Worm (Caenorhabditis elegans) whole organism, late embryonic: ENCODE results near the gene lin-37.

Experiments used
- K02D7.2 ChIP-seq: sonication (generic microtip); optimal IDR thresholded peaks from 2 replicates; lab custom pipeline; 2017; ENCODE audit warnings: mild to moderate bottlenecking, missing genetic modification characterization, missing compliant biosample characterization
- K09A11.1 ChIP-seq: sonication (generic microtip); optimal IDR thresholded peaks from 2 replicates; lab custom pipeline; 2017; ENCODE audit warnings: antibody characterized with exemption, mild to moderate bottlenecking, missing genetic modification characterization, missing compliant biosample characterization; ENCODE audit not compliant: insufficient read depth
- ceh-18 ChIP-seq: sonication (generic microtip); optimal IDR thresholded peaks from 2 replicates; lab custom pipeline; 2016; ENCODE audit warnings: missing genetic modification characterization, missing compliant biosample characterization
- ceh-2 ChIP-seq: sonication (generic microtip); optimal IDR thresholded peaks from 2 replicates; lab custom pipeline; 2016; ENCODE audit warnings: missing genotype, missing genetic modification characterization, missing compliant biosample characterization
- ceh-22 ChIP-seq: sonication (generic microtip); optimal IDR thresholded peaks from 2 replicates; lab custom pipeline; 2017; ENCODE audit warnings: missing biosample characterization, missing genetic modification characterization
- ceh-30 ChIP-seq: fragments of 150-350 bp; optimal IDR thresholded peaks from 2 replicates; lab custom pipeline; 2014; ENCODE audit warnings: missing biosample characterization, missing genetic modification characterization
- ceh-45 ChIP-seq: fragments of 200-800 bp; sonication (Bioruptor generic); IDR thresholded peaks from 2 replicates; pipeline ENCODE4 v1.3.6; 2022; ENCODE audit warnings: missing genetic modification reagents, missing genetic modification characterization, missing compliant biosample characterization
- dmd-4 ChIP-seq: sonication (generic microtip); optimal IDR thresholded peaks from 2 replicates; lab custom pipeline; 2016; ENCODE audit warnings: borderline replicate concordance, missing genetic modification characterization, missing compliant biosample characterization
- dve-1 ChIP-seq: sonication (generic microtip); optimal IDR thresholded peaks from 2 replicates; lab custom pipeline; 2017; ENCODE audit warnings: antibody characterized with exemption, mild to moderate bottlenecking, missing genetic modification characterization, missing compliant biosample characterization
- ets-4 ChIP-seq: sonication (generic microtip); optimal IDR thresholded peaks from 2 replicates; lab custom pipeline; 2016; ENCODE audit warnings: missing genetic modification characterization, missing compliant biosample characterization
- fax-1 ChIP-seq: sonication (generic microtip); optimal IDR thresholded peaks from 2 replicates; lab custom pipeline; 2016; ENCODE audit warnings: missing genotype, missing genetic modification characterization, missing compliant biosample characterization
- fkh-10 ChIP-seq: fragments of 150-350 bp; optimal IDR thresholded peaks from 2 replicates; lab custom pipeline; 2014; ENCODE audit warnings: missing biosample characterization, missing genetic modification reagents, missing genetic modification characterization
- fkh-6 ChIP-seq: sonication (generic microtip); optimal IDR thresholded peaks from 2 replicates; lab custom pipeline; 2016; ENCODE audit warnings: missing genetic modification characterization, missing compliant biosample characterization
- gmeb-2 ChIP-seq: sonication (generic microtip); optimal IDR thresholded peaks from 2 replicates; lab custom pipeline; 2016; ENCODE audit warnings: missing genetic modification characterization, inconsistent platforms, missing compliant biosample characterization
- hlh-15 ChIP-seq: sonication (generic microtip); optimal IDR thresholded peaks from 2 replicates; lab custom pipeline; 2016; ENCODE audit warnings: missing genetic modification characterization, missing compliant biosample characterization
- hlh-6 ChIP-seq: sonication (generic microtip); optimal IDR thresholded peaks from 2 replicates; lab custom pipeline; 2016; ENCODE audit warnings: missing genotype, missing genetic modification characterization, missing compliant biosample characterization
- lim-6 ChIP-seq: sonication (generic microtip); optimal IDR thresholded peaks from 2 replicates; lab custom pipeline; 2016; ENCODE audit warnings: missing genetic modification characterization, missing compliant biosample characterization
- lin-11 ChIP-seq: fragments of 200-800 bp; sonication (Bioruptor generic); optimal IDR thresholded peaks from 2 replicates; lab custom pipeline; 2018; ENCODE audit warnings: mild to moderate bottlenecking, missing genetic modification characterization, missing compliant biosample characterization
- madf-2 ChIP-seq: sonication (generic microtip); optimal IDR thresholded peaks from 2 replicates; lab custom pipeline; 2017; ENCODE audit warnings: missing genetic modification characterization, missing compliant biosample characterization
- mec-3 ChIP-seq: sonication (generic microtip); optimal IDR thresholded peaks from 2 replicates; lab custom pipeline; 2016; ENCODE audit warnings: borderline replicate concordance, missing genetic modification characterization, missing compliant biosample characterization
- nhr-11 ChIP-seq: fragments of 150-350 bp; optimal IDR thresholded peaks from 2 replicates; lab custom pipeline; 2014; ENCODE audit warnings: missing biosample characterization, missing genetic modification characterization
- nhr-232 ChIP-seq: sonication (generic microtip); optimal IDR thresholded peaks from 2 replicates; lab custom pipeline; 2016; ENCODE audit warnings: missing genetic modification characterization, missing compliant biosample characterization
- npax-4 ChIP-seq: sonication (generic microtip); optimal IDR thresholded peaks from 2 replicates; lab custom pipeline; 2016; ENCODE audit warnings: missing genetic modification characterization, missing compliant biosample characterization
- odd-2 ChIP-seq: sonication (generic microtip); optimal IDR thresholded peaks from 2 replicates; lab custom pipeline; 2017; ENCODE audit warnings: antibody characterized with exemption, mild to moderate bottlenecking, missing genetic modification characterization, missing compliant biosample characterization
- pat-9 ChIP-seq: fragments of 200-800 bp; sonication (Bioruptor generic); optimal IDR thresholded peaks from 2 replicates; lab custom pipeline; 2018; ENCODE audit warnings: mild to moderate bottlenecking, missing genetic modification characterization, moderate library complexity, missing compliant biosample characterization
- pha-2 ChIP-seq: sonication (generic microtip); optimal IDR thresholded peaks from 2 replicates; lab custom pipeline; 2017; ENCODE audit warnings: mild to moderate bottlenecking, missing genetic modification characterization, missing compliant biosample characterization
- pros-1 ChIP-seq: fragments of 150-350 bp; optimal IDR thresholded peaks from 2 replicates; lab custom pipeline; 2014; ENCODE audit warnings: missing biosample characterization, missing genetic modification reagents, missing genetic modification characterization
- sdc-2 ChIP-seq: sonication (generic microtip); optimal IDR thresholded peaks from 2 replicates; lab custom pipeline; 2016; ENCODE audit warnings: missing genotype, missing genetic modification characterization, missing compliant biosample characterization
- sox-2 ChIP-seq: fragments of 200-800 bp; sonication (Bioruptor generic); IDR thresholded peaks from 2 replicates; pipeline ENCODE4 v1.3.6; 2022; ENCODE audit warnings: missing genetic modification reagents, missing genetic modification characterization, missing compliant biosample characterization
- syd-9 ChIP-seq: sonication (generic microtip); optimal IDR thresholded peaks from 2 replicates; lab custom pipeline; 2016; ENCODE audit warnings: mild to moderate bottlenecking, missing genetic modification characterization, moderate library complexity, missing compliant biosample characterization
- tbx-2 ChIP-seq: sonication (generic microtip); optimal IDR thresholded peaks from 2 replicates; lab custom pipeline; 2016; ENCODE audit warnings: missing genetic modification characterization, missing compliant biosample characterization
- ttx-3 ChIP-seq: sonication (generic microtip); optimal IDR thresholded peaks from 2 replicates; lab custom pipeline; 2016; ENCODE audit warnings: missing genetic modification reagents, missing genetic modification characterization, missing compliant biosample characterization
- unc-55 ChIP-seq: sonication (generic microtip); optimal IDR thresholded peaks from 2 replicates; lab custom pipeline; 2017; ENCODE audit warnings: missing biosample characterization, missing genetic modification reagents, missing genetic modification characterization
- unc-86 ChIP-seq: sonication (generic microtip); optimal IDR thresholded peaks from 2 replicates; lab custom pipeline; 2016; ENCODE audit warnings: missing genetic modification characterization, missing compliant biosample characterization
- zip-5 ChIP-seq: sonication (generic microtip); optimal IDR thresholded peaks from 2 replicates; lab custom pipeline; 2016; ENCODE audit warnings: missing genetic modification characterization, missing compliant biosample characterization
- ztf-16 ChIP-seq: sonication (generic microtip); optimal IDR thresholded peaks from 2 replicates; lab custom pipeline; 2017; ENCODE audit warnings: missing genetic modification characterization, missing compliant biosample characterization

Gene lin-37

DNA sequence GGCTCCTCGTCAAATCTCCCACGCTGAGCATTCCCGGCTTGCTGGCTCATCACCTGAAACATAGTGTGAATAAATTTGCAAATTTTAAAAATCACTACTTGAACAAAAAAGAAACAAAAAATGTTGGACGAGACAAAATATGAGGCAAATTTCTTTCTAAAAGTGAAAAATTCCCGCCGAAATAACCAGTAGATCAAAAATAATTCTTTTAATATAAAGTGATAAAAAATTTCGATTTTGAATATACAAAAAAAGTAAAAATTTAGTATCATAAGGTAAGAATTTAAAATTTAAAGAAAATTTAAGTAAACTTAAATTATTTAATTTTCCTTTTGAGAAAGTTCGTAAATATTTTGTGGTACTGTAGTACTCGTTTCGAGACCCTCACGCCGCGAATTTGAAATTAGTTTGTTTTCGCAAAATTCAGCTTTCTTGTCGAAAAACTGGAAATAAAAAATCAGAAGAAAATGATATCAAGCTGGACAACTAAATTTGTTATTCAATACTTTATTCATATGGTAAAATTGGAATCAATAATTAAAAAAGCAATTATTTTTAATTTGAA is 11.7 kb downstream of the lin-37 start, which contains the start of gene egg-2:
Gene egg-2 (minus strand): TSS at position 53 of the 565 bp plus-strand sequence.
- TF ChIP-seq dve-1 (tag; lab: Kevin White, UChicago) (no peak), fkh-6 (tag; lab: Kevin White, UChicago) (no peak), lim-6 (tag; lab: Kevin White, UChicago) (no peak), nhr-232 (tag; lab: Kevin White, UChicago) (no peak), npax-4 (no peak), mec-3 (tag; lab: Kevin White, UChicago) (no peak), sdc-2 (tag; lab: Kevin White, UChicago) (no peak), pros-1 (tag; lab: Kevin White, UChicago) (no peak), hlh-15 (no peak), unc-86 (no peak), ztf-16 (tag; lab: Kevin White, UChicago) (no peak), fkh-10 (GFP tag; lab: Kevin White, UChicago) (no peak), fax-1 (tag; lab: Kevin White, UChicago) (no peak), pat-9 (tag; lab: Kevin White, UChicago) (no peak)

- TF ChIP-seq tbx-2 (tag; lab: Kevin White, UChicago), result no peak
- TF ChIP-seq pros-1 (tag; lab: Kevin White, UChicago), result no peak
- TF ChIP-seq fax-1 (tag; lab: Kevin White, UChicago), result no peak
- no peak for TF ChIP-seq ceh-2 (tag; lab: Kevin White, UChicago)
- TF ChIP-seq ets-4 (tag; lab: Kevin White, UChicago), result no peak
- no peak for TF ChIP-seq odd-2 (tag; lab: Kevin White, UChicago)
- TF ChIP-seq pha-2, result no peak
- no peak for TF ChIP-seq fkh-6 (tag; lab: Kevin White, UChicago)
- TF ChIP-seq unc-55 (GFP tag; lab: Kevin White, UChicago), result no peak
- no peak for TF ChIP-seq K09A11.1 (tag; lab: Kevin White, UChicago)
- no peak for TF ChIP-seq ttx-3 (tag; lab: Kevin White, UChicago)
Measured at ce11 chrIII:7056241-7056640, 16.1 kb downstream of the lin-37 start, which contains the start of gene R01H2.2. Gene R01H2.2 (plus strand): TSS chrIII:7056541.

ce11 chrIII:7045643-7046042 is 26.7 kb downstream of the lin-37 start, which contains the start of gene R01H2.7:
Gene R01H2.7 (minus strand): TSS chrIII:7045743.
- no peak for TF ChIP-seq fax-1 (tag; lab: Kevin White, UChicago)
- TF ChIP-seq dmd-4 (tag; lab: Kevin White, UChicago), result no peak
- TF ChIP-seq madf-2 (tag; lab: Kevin White, UChicago), result no peak
- no peak for TF ChIP-seq ceh-22 (tag; lab: Kevin White, UChicago)
- no peak for TF ChIP-seq gmeb-2 (tag; lab: Kevin White, UChicago)
- no peak for TF ChIP-seq ceh-45
- TF ChIP-seq mec-3 (tag; lab: Kevin White, UChicago), result no peak
- no peak for TF ChIP-seq zip-5 (tag; lab: Kevin White, UChicago)
- no peak for TF ChIP-seq sox-2 (GFP tag; lab: Robert Waterston, UW)
- no peak for TF ChIP-seq syd-9 (tag; lab: Kevin White, UChicago)
- TF ChIP-seq ceh-30 (tag; lab: Kevin White, UChicago), result no peak
- TF ChIP-seq, all 69 proteins: peak for 0

ce11 chrIII:7034252-7035223 is 37.8 kb downstream of the lin-37 start:
- TF ChIP-seq nhr-11 (tag; lab: Kevin White, UChicago), result no peak
- no peak for TF ChIP-seq lin-11 (tag; lab: Kevin White, UChicago)
- TF ChIP-seq unc-86, result no peak
- no peak for TF ChIP-seq ceh-18
- no peak for TF ChIP-seq mec-3 (tag; lab: Kevin White, UChicago)
- no peak for TF ChIP-seq K02D7.2 (tag; lab: Kevin White, UChicago)
- TF ChIP-seq gmeb-2 (tag; lab: Kevin White, UChicago), result no peak
- no peak for TF ChIP-seq hlh-6 (tag; lab: Kevin White, UChicago)
- TF ChIP-seq dmd-4 (tag; lab: Kevin White, UChicago), result no peak
- no peak for TF ChIP-seq pros-1 (tag; lab: Kevin White, UChicago)
- TF ChIP-seq, all 69 proteins: peak for 0
